Worm (Caenorhabditis elegans) whole organism, L2 larva: ENCODE results near the gene srt-64.

Experiments
- C34F6.9 ChIP-seq: fragments of 150-350 bp; optimal IDR thresholded peaks from 2 replicates; lab custom pipeline; 2014; ENCODE audit warnings: missing biosample characterization, missing genetic modification characterization
- F13H6.1 ChIP-seq: sonication (generic microtip); optimal IDR thresholded peaks from 2 replicates; lab custom pipeline; 2016; ENCODE audit warnings: missing genetic modification characterization, missing compliant biosample characterization
- R02D3.7 ChIP-seq: fragments of 150-350 bp; optimal IDR thresholded peaks from 2 replicates; lab custom pipeline; 2014; ENCODE audit warnings: missing biosample characterization, missing genetic modification characterization
- Y55F3AM.14 ChIP-seq: fragments of 200-800 bp; sonication (Bioruptor generic); optimal IDR thresholded peaks from 2 replicates; lab custom pipeline; 2018; ENCODE audit warnings: mild to moderate bottlenecking, missing genetic modification characterization, missing compliant biosample characterization
- ZK546.5 ChIP-seq: sonication (generic microtip); optimal IDR thresholded peaks from 2 replicates; lab custom pipeline; 2017; ENCODE audit warnings: missing biosample characterization, missing genetic modification characterization
- alr-1 ChIP-seq: fragments of 150-350 bp; optimal IDR thresholded peaks from 2 replicates; lab custom pipeline; 2014; ENCODE audit warnings: missing biosample characterization, missing genetic modification characterization
- aly-2 ChIP-seq: fragments of 150-350 bp; optimal IDR thresholded peaks from 2 replicates; lab custom pipeline; 2014; ENCODE audit warnings: missing biosample characterization, missing genetic modification characterization
- ama-1 ChIP-seq: fragments of 150-350 bp; optimal IDR thresholded peaks from 2 replicates; lab custom pipeline; 2018; ENCODE audit warnings: inconsistent platforms
- blmp-1 ChIP-seq: sonication (generic microtip); optimal IDR thresholded peaks from 2 replicates; lab custom pipeline; 2017; ENCODE audit warnings: missing genetic modification characterization, mild to moderate bottlenecking, missing compliant biosample characterization, antibody characterized with exemption, moderate library complexity; ENCODE audit not compliant: insufficient read depth
- ceh-16 ChIP-seq: fragments of 150-350 bp; optimal IDR thresholded peaks from 2 replicates; lab custom pipeline; 2014; ENCODE audit warnings: missing biosample characterization, missing genetic modification characterization
- ceh-82 ChIP-seq: fragments of 150-350 bp; optimal IDR thresholded peaks from 2 replicates; lab custom pipeline; 2014; ENCODE audit warnings: missing biosample characterization, missing genetic modification characterization
- crh-2 ChIP-seq: sonication (generic microtip); optimal IDR thresholded peaks from 2 replicates; lab custom pipeline; 2017; ENCODE audit warnings: missing biosample characterization, missing genetic modification characterization
- dmd-4 ChIP-seq: sonication (generic microtip); optimal IDR thresholded peaks from 2 replicates; lab custom pipeline; 2017; ENCODE audit warnings: missing biosample characterization, missing genetic modification characterization
- egl-27 ChIP-seq: sonication (generic microtip); optimal IDR thresholded peaks from 3 replicates; lab custom pipeline; 2017; ENCODE audit warnings: missing biosample characterization, missing genetic modification reagents, missing genetic modification characterization
- elt-1 ChIP-seq: fragments of 150-350 bp; optimal IDR thresholded peaks from 2 replicates; lab custom pipeline; 2014; ENCODE audit warnings: missing biosample characterization, missing genetic modification characterization
- elt-3 ChIP-seq: sonication (generic microtip); optimal IDR thresholded peaks from 2 replicates; lab custom pipeline; 2017; ENCODE audit warnings: missing biosample characterization, missing genetic modification characterization
- fos-1 ChIP-seq: fragments of 150-350 bp; optimal IDR thresholded peaks from 2 replicates; lab custom pipeline; 2014; ENCODE audit warnings: missing biosample characterization, missing genetic modification characterization
- gmeb-1 ChIP-seq: fragments of 150-350 bp; optimal IDR thresholded peaks from 2 replicates; lab custom pipeline; 2014; ENCODE audit warnings: missing biosample characterization, missing genetic modification characterization
- lin-11 ChIP-seq: fragments of 150-350 bp; sonication (generic microtip); optimal IDR thresholded peaks from 2 replicates; lab custom pipeline; 2014; ENCODE audit warnings: missing biosample characterization, missing genetic modification characterization, inconsistent platforms, mixed read lengths
- lin-13 ChIP-seq: fragments of 150-350 bp; optimal IDR thresholded peaks from 2 replicates; lab custom pipeline; 2014; ENCODE audit warnings: missing biosample characterization, missing genetic modification reagents, missing genetic modification characterization
- lsy-2 ChIP-seq, 2 experiments: fragments of 150-350 bp in 1 of 2; sonication (generic microtip) in 1 of 2; optimal IDR thresholded peaks; 2 replicates each; lab custom pipeline; 2014 to 2017; ENCODE audit warnings: missing biosample characterization in 2 of 2, missing genetic modification characterization in 2 of 2
- mab-5 ChIP-seq: fragments of 150-350 bp; optimal IDR thresholded peaks from 2 replicates; lab custom pipeline; 2014; ENCODE audit warnings: missing biosample characterization, missing genetic modification characterization
- mbf-1 ChIP-seq: sonication (generic microtip); optimal IDR thresholded peaks from 2 replicates; lab custom pipeline; 2017; ENCODE audit warnings: missing biosample characterization, missing genetic modification characterization
- mdl-1 ChIP-seq, 2 experiments: fragments of 150-350 bp in 1 of 2; sonication (generic microtip) in 1 of 2; optimal IDR thresholded peaks; 2 replicates each; lab custom pipeline; 2017; ENCODE audit warnings: missing biosample characterization in 2 of 2, missing genetic modification characterization in 2 of 2
- nhr-10 ChIP-seq: sonication (generic microtip); optimal IDR thresholded peaks from 2 replicates; lab custom pipeline; 2017; ENCODE audit warnings: missing biosample characterization, missing genetic modification characterization
- nhr-11 ChIP-seq: fragments of 150-350 bp; optimal IDR thresholded peaks from 2 replicates; lab custom pipeline; 2014; ENCODE audit warnings: missing biosample characterization, missing genetic modification characterization
- nhr-12 ChIP-seq: fragments of 150-350 bp; optimal IDR thresholded peaks from 2 replicates; lab custom pipeline; 2014; ENCODE audit warnings: missing biosample characterization, missing genetic modification characterization
- nhr-129 ChIP-seq: fragments of 150-350 bp; optimal IDR thresholded peaks from 2 replicates; lab custom pipeline; 2014; ENCODE audit warnings: missing biosample characterization, missing genetic modification characterization
- nhr-21 ChIP-seq: fragments of 150-350 bp; optimal IDR thresholded peaks from 2 replicates; lab custom pipeline; 2014; ENCODE audit warnings: missing biosample characterization, missing genetic modification characterization
- nhr-23 ChIP-seq: fragments of 150-350 bp; optimal IDR thresholded peaks from 2 replicates; lab custom pipeline; 2014; ENCODE audit warnings: missing biosample characterization, missing genetic modification reagents, missing genetic modification characterization
- nhr-237 ChIP-seq: fragments of 150-350 bp; optimal IDR thresholded peaks from 2 replicates; lab custom pipeline; 2014; ENCODE audit warnings: missing biosample characterization, missing genetic modification characterization
- nhr-25 ChIP-seq: fragments of 150-350 bp; sonication (generic microtip); optimal IDR thresholded peaks from 3 replicates; lab custom pipeline; 2014; ENCODE audit warnings: missing biosample characterization, missing genetic modification characterization
- nhr-77 ChIP-seq: fragments of 150-350 bp; optimal IDR thresholded peaks from 2 replicates; lab custom pipeline; 2014; ENCODE audit warnings: missing biosample characterization, missing genetic modification characterization
- peb-1 ChIP-seq: fragments of 150-350 bp; optimal IDR thresholded peaks from 2 replicates; lab custom pipeline; 2014; ENCODE audit warnings: missing biosample characterization, missing genetic modification characterization
- sem-4 ChIP-seq: fragments of 150-350 bp; optimal IDR thresholded peaks from 2 replicates; lab custom pipeline; 2014; ENCODE audit warnings: missing biosample characterization, missing genetic modification reagents, missing genetic modification characterization
- skn-1 ChIP-seq: sonication (generic microtip); optimal IDR thresholded peaks from 2 replicates; lab custom pipeline; 2017; ENCODE audit warnings: missing biosample characterization, missing genetic modification characterization
- sma-3 ChIP-seq: sonication (generic microtip); optimal IDR thresholded peaks from 2 replicates; lab custom pipeline; 2016; ENCODE audit warnings: missing genetic modification reagents, missing genetic modification characterization, missing compliant biosample characterization
- sma-9 ChIP-seq, 2 experiments: fragments of 150-350 bp in 1 of 2; sonication (generic microtip) in 1 of 2; optimal IDR thresholded peaks; 2 replicates each; lab custom pipeline; 2014 to 2016; ENCODE audit warnings: missing genetic modification characterization in 2 of 2, mild to moderate bottlenecking in 1 of 2, missing biosample characterization in 1 of 2, missing compliant biosample characterization in 1 of 2, missing genetic modification reagents in 1 of 2, moderate library complexity in 1 of 2
- unc-39 ChIP-seq: fragments of 150-350 bp; optimal IDR thresholded peaks from 2 replicates; lab custom pipeline; 2014; ENCODE audit warnings: missing biosample characterization, missing genetic modification characterization
- unc-55 ChIP-seq: fragments of 150-350 bp; sonication (generic microtip); optimal IDR thresholded peaks from 3 replicates; lab custom pipeline; 2014; ENCODE audit warnings: missing biosample characterization, missing genetic modification reagents, missing genetic modification characterization
- unc-62 ChIP-seq: fragments of 150-350 bp; optimal IDR thresholded peaks from 2 replicates; lab custom pipeline; 2014; ENCODE audit warnings: missing biosample characterization, missing genetic modification reagents, missing genetic modification characterization
- ztf-1 ChIP-seq: fragments of 200-800 bp; sonication (Bioruptor generic); conservative IDR thresholded peaks from 2 replicates; pipeline ENCODE4 v1.3.6; 2022; ENCODE audit warnings: missing genetic modification characterization, missing compliant biosample characterization
- ztf-11 ChIP-seq: sonication (generic microtip); optimal IDR thresholded peaks from 2 replicates; lab custom pipeline; 2017; ENCODE audit warnings: missing biosample characterization, missing genetic modification characterization
- ztf-4 ChIP-seq: fragments of 150-350 bp; optimal IDR thresholded peaks from 2 replicates; lab custom pipeline; 2014; ENCODE audit warnings: missing biosample characterization, missing genetic modification characterization

The srt-64 gene

ce11 chrV:5143785-5144184, 25.7 kb downstream of the srt-64 start, which contains the start of gene srh-129:
Gene srh-129, minus strand, starts transcription at chrV:5143885.
- TF ChIP-seq ceh-82 (tag; lab: Kevin White, UChicago) = no peak
- no peak for TF ChIP-seq ZK546.5 (tag; lab: Kevin White, UChicago)
- no peak for TF ChIP-seq nhr-129 (tag; lab: Kevin White, UChicago)
- no peak for TF ChIP-seq sma-9 (GFP tag; optimal IDR thresholded peaks at IDR 0.05; lab: Kevin White, UChicago)
- no peak for TF ChIP-seq sma-9 (tag; optimal IDR thresholded peaks at IDR 0.05; lab: Kevin White, UChicago)
- no peak for TF ChIP-seq ztf-11 (tag; lab: Kevin White, UChicago)
- no peak for TF ChIP-seq egl-27
- no peak for TF ChIP-seq lin-11 (tag; lab: Kevin White, UChicago)
- no peak for TF ChIP-seq nhr-12
- TF ChIP-seq mbf-1 (tag; lab: Kevin White, UChicago) = no peak
- TF ChIP-seq F13H6.1 (tag; lab: Kevin White, UChicago) = no peak
- TF ChIP-seq unc-39 (tag; lab: Kevin White, UChicago) = no peak
- TF ChIP-seq nhr-10 = no peak
- no peak for TF ChIP-seq elt-3

- TF ChIP-seq nhr-21 (tag; lab: Kevin White, UChicago) (no peak), R02D3.7 (tag; lab: Kevin White, UChicago) (no peak), nhr-11 (tag; lab: Kevin White, UChicago) (no peak), lin-11 (tag; lab: Kevin White, UChicago) (no peak), nhr-12 (no peak), Y55F3AM.14 (GFP tag; lab: Kevin White, UChicago) (no peak), unc-55 (GFP tag; lab: Kevin White, UChicago) (no peak), lin-13 (GFP tag; lab: Kevin White, UChicago) (no peak)
Observed at ce11 chrV:5137919-5138318, 31.6 kb downstream of the srt-64 start, which contains the start of gene F14F9.3. Gene F14F9.3, plus strand, starts transcription at chrV:5138219.

ce11 chrV:5132441-5132840, 37.0 kb downstream of the srt-64 start, which contains the start of gene F14F9.4:
Gene F14F9.4, plus strand, starts transcription at chrV:5132741.
- TF ChIP-seq sma-3 (no peak), ama-1 (lab: Kevin White, UChicago) (no peak), nhr-21 (tag; lab: Kevin White, UChicago) (no peak), mab-5 (no peak), R02D3.7 (tag; lab: Kevin White, UChicago) (no peak), C34F6.9 (tag; lab: Kevin White, UChicago) (no peak), ZK546.5 (tag; lab: Kevin White, UChicago) (no peak), unc-62 (GFP tag; lab: Kevin White, UChicago) (no peak), nhr-12 (no peak), sem-4 (tag; lab: Kevin White, UChicago) (no peak), elt-1 (tag; lab: Kevin White, UChicago) (no peak), mdl-1 (tag; optimal IDR thresholded peaks at IDR 0.05; lab: Kevin White, UChicago) (no peak), unc-39 (tag; lab: Kevin White, UChicago) (no peak), blmp-1 (tag; lab: Kevin White, UChicago) (no peak), lsy-2 (tag; optimal IDR thresholded peaks at IDR 0.05; lab: Kevin White, UChicago) (no peak)

- no peak for TF ChIP-seq nhr-12
- no peak for TF ChIP-seq mdl-1 (tag; optimal IDR thresholded peaks at IDR 0.05; lab: Kevin White, UChicago)
- no peak for TF ChIP-seq nhr-237
- no peak for TF ChIP-seq nhr-21 (tag; lab: Kevin White, UChicago)
- no peak for TF ChIP-seq ceh-82 (tag; lab: Kevin White, UChicago)
- TF ChIP-seq nhr-25 (tag; lab: Kevin White, UChicago) = no peak
- no peak for TF ChIP-seq alr-1 (tag; lab: Kevin White, UChicago)
- TF ChIP-seq sem-4 (tag; lab: Kevin White, UChicago) = no peak
- no peak for TF ChIP-seq peb-1 (tag; lab: Kevin White, UChicago)
- TF ChIP-seq crh-2 (tag; lab: Kevin White, UChicago) = no peak
- no peak for TF ChIP-seq R02D3.7 (tag; lab: Kevin White, UChicago)
- TF ChIP-seq nhr-23 (tag; lab: Kevin White, UChicago) = no peak
- no peak for TF ChIP-seq lin-13 (GFP tag; lab: Kevin White, UChicago)
- TF ChIP-seq dmd-4 (tag; lab: Kevin White, UChicago) = no peak
- peak; percentile 61 for TF ChIP-seq C34F6.9 (tag; lab: Kevin White, UChicago)
- TF ChIP-seq fos-1 = peak; percentile 68
- TF ChIP-seq elt-3 = no peak
- no peak for TF ChIP-seq elt-1 (tag; lab: Kevin White, UChicago)
- TF ChIP-seq nhr-10 = no peak
- no peak for TF ChIP-seq blmp-1 (tag; lab: Kevin White, UChicago)
- TF ChIP-seq lin-11 (tag; lab: Kevin White, UChicago) = no peak
- TF ChIP-seq ceh-16 = no peak
- TF ChIP-seq ztf-4 = no peak
- no peak for TF ChIP-seq nhr-77 (tag; lab: Kevin White, UChicago)
- no peak for TF ChIP-seq ztf-11 (tag; lab: Kevin White, UChicago)
- no peak for TF ChIP-seq mbf-1 (tag; lab: Kevin White, UChicago)
- no peak for TF ChIP-seq ztf-1 (GFP tag; lab: Robert Waterston, UW)
- peak; percentile 83 for TF ChIP-seq unc-55 (GFP tag; lab: Kevin White, UChicago)
- no peak for TF ChIP-seq Y55F3AM.14 (GFP tag; lab: Kevin White, UChicago)
- TF ChIP-seq nhr-129 (tag; lab: Kevin White, UChicago) = peak; percentile 100
- peak; percentile 52 for TF ChIP-seq skn-1 (tag; lab: Kevin White, UChicago)
- TF ChIP-seq egl-27 = no peak
- TF ChIP-seq gmeb-1 = no peak
- TF ChIP-seq unc-39 (tag; lab: Kevin White, UChicago) = no peak
- no peak for TF ChIP-seq aly-2 (tag; lab: Kevin White, UChicago)
- TF ChIP-seq ama-1 (lab: Kevin White, UChicago) = no peak
Observed at ce11 chrV:5131380-5131779, 38.1 kb downstream of the srt-64 start.
